Fruit fly (Drosophila melanogaster) whole organism, prepupa: Measurements from ENCODE around the gene DENR.

ENCODE experiments used
- Blimp-1 ChIP-seq: fragments of 200-800 bp; sonication (Bioruptor generic); optimal IDR thresholded peaks from 3 replicates; lab custom pipeline; 2017; ENCODE audit warnings: missing biosample characterization, missing genetic modification characterization, mild to moderate bottlenecking, moderate library complexity, missing genetic modification reagents
- CG11762 ChIP-seq: fragments of 200-800 bp; sonication (Bioruptor generic); optimal IDR thresholded peaks from 3 replicates; lab custom pipeline; 2016; ENCODE audit warnings: missing biosample characterization, missing genetic modification characterization; ENCODE audit not compliant: insufficient read depth
- CG16779 ChIP-seq: fragments of 200-800 bp; sonication (Bioruptor generic); optimal IDR thresholded peaks from 3 replicates; lab custom pipeline; 2017; ENCODE audit warnings: missing biosample characterization, mild to moderate bottlenecking, missing genetic modification characterization
- CG34406 ChIP-seq: fragments of 200-800 bp; sonication (Bioruptor generic); optimal IDR thresholded peaks from 3 replicates; lab custom pipeline; 2016; ENCODE audit warnings: missing biosample characterization, missing genetic modification characterization
- CG3919 ChIP-seq: fragments of 200-800 bp; sonication (Bioruptor generic); optimal IDR thresholded peaks from 3 replicates; lab custom pipeline; 2016; ENCODE audit warnings: missing biosample characterization, missing genetic modification characterization
- CG4318 ChIP-seq: fragments of 200-800 bp; sonication (Bioruptor generic); optimal IDR thresholded peaks from 3 replicates; lab custom pipeline; 2017; ENCODE audit warnings: missing biosample characterization, mild to moderate bottlenecking, missing genetic modification characterization
- Eip75B ChIP-seq: fragments of 200-800 bp; sonication (Bioruptor generic); optimal IDR thresholded peaks from 3 replicates; lab custom pipeline; 2016; ENCODE audit warnings: missing biosample characterization, missing genetic modification characterization
- Eip78C ChIP-seq: fragments of 200-800 bp; sonication (Bioruptor generic); peaks from one replicate; lab custom pipeline; 2016; ENCODE audit warnings: missing biosample characterization, missing genetic modification characterization
- Gug ChIP-seq: fragments of 200-800 bp; sonication (Bioruptor generic); IDR thresholded peaks from 2 replicates; pipeline ENCODE4 v1.3.6; 2022; ENCODE audit warnings: missing biosample characterization, missing genetic modification characterization
- Sox15 ChIP-seq: fragments of 200-800 bp; sonication (Bioruptor generic); optimal IDR thresholded peaks from 3 replicates; lab custom pipeline; 2016; ENCODE audit warnings: missing biosample characterization, missing genetic modification characterization
- esn ChIP-seq: fragments of 200-800 bp; sonication (Bioruptor generic); optimal IDR thresholded peaks from 2 replicates; lab custom pipeline; 2016; ENCODE audit warnings: missing biosample characterization, mild to moderate bottlenecking, missing genetic modification characterization, moderate library complexity
- topi ChIP-seq: fragments of 200-800 bp; sonication (Bioruptor generic); optimal IDR thresholded peaks from 3 replicates; lab custom pipeline; 2016; ENCODE audit warnings: missing biosample characterization, missing genetic modification characterization

DNA sequence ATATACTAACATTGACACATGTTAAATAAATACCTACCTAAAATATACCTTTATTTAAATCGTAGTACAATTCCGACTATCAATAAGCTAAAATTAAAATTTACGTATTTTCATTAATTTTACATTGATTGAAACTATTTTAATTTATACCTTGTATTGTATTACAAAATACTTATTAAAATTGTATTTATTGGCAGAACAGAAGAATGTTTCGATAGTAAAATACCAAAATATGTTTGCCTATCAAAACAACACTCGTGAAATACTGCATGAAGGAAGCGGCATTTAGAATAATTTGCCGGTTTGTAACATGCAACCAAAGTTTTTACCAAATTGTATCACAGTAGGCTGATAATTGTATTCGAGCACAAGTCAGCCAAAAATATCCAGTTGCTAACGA, at the start of gene DENR, which contains the start of gene CG4880:
- TF ChIP-seq topi (GFP tag; lab: Kevin White, UChicago) (no peak), Gug (GFP tag; lab: Robert Waterston, UW) (no peak), Eip75B (no peak), CG3919 (GFP tag; lab: Kevin White, UChicago) (no peak), CG4318 (GFP tag; lab: Kevin White, UChicago) (no peak), CG34406 (GFP tag; lab: Kevin White, UChicago) (no peak), esn (GFP tag; lab: Kevin White, UChicago) (no peak), CG16779 (tag; lab: Kevin White, UChicago) (no peak), Blimp-1 (GFP tag; lab: Kevin White, UChicago) (no peak), CG11762 (no peak), Sox15 (GFP tag; lab: Kevin White, UChicago) (no peak), Eip78C (GFP tag; lab: Kevin White, UChicago) (peak; percentile 41)
